Worm (Caenorhabditis elegans): Measurements from ENCODE around the gene str-135.

The str-135 gene

DNA sequence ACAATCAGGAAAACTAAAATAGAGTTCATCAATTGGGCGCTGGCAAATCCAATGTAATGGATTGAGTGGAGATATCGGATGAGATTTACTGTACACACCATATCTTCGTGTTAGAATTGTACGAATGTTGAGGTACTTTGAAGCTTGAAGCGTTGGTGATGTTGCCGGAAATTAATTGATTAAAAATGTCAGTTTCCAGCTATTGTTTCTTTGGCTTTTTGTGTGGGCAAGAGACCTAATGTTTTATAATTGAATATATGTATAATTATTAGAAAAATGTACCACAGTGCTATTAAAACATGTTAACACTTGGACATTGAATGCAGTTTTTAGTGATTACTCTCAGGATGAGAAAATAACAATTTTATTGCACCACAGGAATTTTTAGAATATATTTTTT lies 1.8 kb downstream of the str-135 start, which contains the start of gene str-136:
str-136 (minus strand) TSS at position 101 of the 400 bp plus-strand sequence.
- no peak for TF ChIP-seq pes-1 (GFP tag; IDR thresholded peaks at IDR 0.05)
- TF ChIP-seq hmg-4 (GFP tag; optimal IDR thresholded peaks at IDR 0.05): no peak
- no peak for TF ChIP-seq B0310.2 (tag; optimal IDR thresholded peaks at IDR 0.05)
- TF ChIP-seq aly-1 (tag; optimal IDR thresholded peaks at IDR 0.05): no peak
- TF ChIP-seq scrt-1 (GFP tag; IDR thresholded peaks at IDR 0.05): no peak
- no peak for TF ChIP-seq tbx-11 (GFP tag; IDR thresholded peaks at IDR 0.05)
- TF ChIP-seq hnd-1 (tag; optimal IDR thresholded peaks at IDR 0.05): no peak

DNA sequence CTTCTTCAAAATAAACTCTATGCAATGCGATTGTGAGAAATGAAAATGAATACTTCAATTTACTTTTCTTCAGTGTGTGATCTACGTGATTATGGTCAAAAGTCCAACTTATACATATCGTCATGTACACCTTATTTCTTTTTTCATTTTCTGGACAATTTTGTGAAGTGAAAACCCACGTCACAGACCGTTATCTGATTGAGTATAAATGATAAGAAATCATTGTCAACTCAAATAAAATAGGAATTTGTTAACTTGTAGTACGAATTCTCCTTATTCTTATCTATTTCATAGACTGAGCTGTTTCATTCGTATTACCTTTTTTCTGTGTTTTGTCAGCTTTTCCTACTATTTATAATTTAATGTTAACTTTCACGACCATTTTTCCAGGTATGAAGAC lies 8.7 kb downstream of the str-135 start, which contains the start of gene asp-5:
asp-5 (plus strand) TSS at position 391 of the 400 bp plus-strand sequence.
- TF ChIP-seq sea-1 (GFP tag; conservative IDR thresholded peaks at IDR 0.05) (no peak), scrt-1 (GFP tag; IDR thresholded peaks at IDR 0.05) (no peak), hmbx-1 (tag; optimal IDR thresholded peaks at IDR 0.05) (no peak), B0310.2 (tag; optimal IDR thresholded peaks at IDR 0.05) (no peak), F13C5.2 (tag; optimal IDR thresholded peaks at IDR 0.05) (no peak), tbx-11 (GFP tag; IDR thresholded peaks at IDR 0.05) (no peak), ama-1 (optimal IDR thresholded peaks at IDR 0.05) (no peak), aly-1 (tag; optimal IDR thresholded peaks at IDR 0.05) (no peak), tbx-37 (GFP tag; conservative IDR thresholded peaks at IDR 0.05) (no peak), ceh-13 (GFP tag; optimal IDR thresholded peaks at IDR 0.05) (no peak), hnd-1 (tag; optimal IDR thresholded peaks at IDR 0.05) (no peak), ceh-36 (tag; optimal IDR thresholded peaks at IDR 0.05) (no peak), pes-1 (GFP tag; IDR thresholded peaks at IDR 0.05) (no peak), ets-7 (tag; optimal IDR thresholded peaks at IDR 0.05) (no peak), flt-1 (GFP tag; IDR thresholded peaks at IDR 0.05) (no peak), hmg-4 (GFP tag; optimal IDR thresholded peaks at IDR 0.05) (no peak), tra-4 (tag; optimal IDR thresholded peaks at IDR 0.05) (no peak)

DNA sequence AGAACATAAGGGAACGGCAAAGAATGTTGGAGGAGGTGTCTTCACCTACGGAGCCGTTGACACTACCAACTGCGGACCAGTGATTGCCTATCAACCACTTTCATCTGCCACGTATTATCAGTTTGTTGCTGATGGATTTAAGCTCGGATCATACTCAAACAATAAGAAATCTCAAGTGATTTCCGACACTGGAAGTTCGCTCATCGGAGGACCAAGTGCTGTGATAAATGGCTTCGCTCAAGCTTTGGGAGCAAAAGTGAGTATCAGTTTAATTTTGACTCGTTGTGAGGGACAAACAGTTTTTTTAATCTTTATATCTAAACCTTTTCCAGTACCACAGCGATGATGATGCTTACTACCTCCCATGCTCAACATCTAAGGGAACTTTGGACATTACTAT lies 9.3 kb downstream of the str-135 start:
- TF ChIP-seq tbx-37 (GFP tag; conservative IDR thresholded peaks at IDR 0.05): no peak
- no peak for TF ChIP-seq flt-1 (GFP tag; IDR thresholded peaks at IDR 0.05)
- TF ChIP-seq ceh-36 (tag; optimal IDR thresholded peaks at IDR 0.05): no peak
- no peak for TF ChIP-seq aly-1 (tag; optimal IDR thresholded peaks at IDR 0.05)
- no peak for TF ChIP-seq pes-1 (GFP tag; IDR thresholded peaks at IDR 0.05)
- no peak for TF ChIP-seq scrt-1 (GFP tag; IDR thresholded peaks at IDR 0.05)
- no peak for TF ChIP-seq B0310.2 (tag; optimal IDR thresholded peaks at IDR 0.05)
- TF ChIP-seq F13C5.2 (tag; optimal IDR thresholded peaks at IDR 0.05): no peak
- TF ChIP-seq sea-1 (GFP tag; conservative IDR thresholded peaks at IDR 0.05): no peak
- no peak for TF ChIP-seq hmg-4 (GFP tag; optimal IDR thresholded peaks at IDR 0.05)
- TF ChIP-seq ama-1 (optimal IDR thresholded peaks at IDR 0.05): no peak
- no peak for TF ChIP-seq hnd-1 (tag; optimal IDR thresholded peaks at IDR 0.05)
- no peak for TF ChIP-seq hmbx-1 (tag; optimal IDR thresholded peaks at IDR 0.05)
- TF ChIP-seq ceh-13 (GFP tag; optimal IDR thresholded peaks at IDR 0.05): no peak
- no peak for TF ChIP-seq tra-4 (tag; optimal IDR thresholded peaks at IDR 0.05)
- no peak for TF ChIP-seq ets-7 (tag; optimal IDR thresholded peaks at IDR 0.05)
- TF ChIP-seq tbx-11 (GFP tag; IDR thresholded peaks at IDR 0.05): no peak

DNA sequence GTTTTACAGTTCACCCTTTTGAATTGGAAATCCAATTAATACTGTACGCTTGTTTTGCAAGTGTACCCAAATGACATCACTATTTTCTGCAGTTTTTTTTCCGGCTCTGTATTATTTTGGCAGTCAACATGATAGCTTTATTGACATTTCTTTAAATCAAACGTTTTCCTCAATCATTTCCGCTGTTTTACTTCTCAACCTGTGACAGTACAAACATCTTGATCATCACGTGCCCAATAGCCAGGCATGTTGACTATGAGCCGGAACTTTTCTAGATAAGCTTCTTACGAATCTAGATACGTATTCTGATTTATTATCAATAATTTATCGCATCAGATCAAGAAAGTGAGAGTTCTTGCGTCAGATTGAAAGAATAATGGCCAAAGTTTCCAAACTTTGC lies 10.8 kb downstream of the str-135 start:
- TF ChIP-seq flt-1 (GFP tag; IDR thresholded peaks at IDR 0.05) (no peak), hmg-4 (GFP tag; optimal IDR thresholded peaks at IDR 0.05) (no peak), scrt-1 (GFP tag; IDR thresholded peaks at IDR 0.05) (no peak), ama-1 (optimal IDR thresholded peaks at IDR 0.05) (no peak), ets-7 (tag; optimal IDR thresholded peaks at IDR 0.05) (no peak), ceh-13 (GFP tag; optimal IDR thresholded peaks at IDR 0.05) (no peak), hmbx-1 (tag; optimal IDR thresholded peaks at IDR 0.05) (no peak), tra-4 (tag; optimal IDR thresholded peaks at IDR 0.05) (no peak), F13C5.2 (tag; optimal IDR thresholded peaks at IDR 0.05) (no peak), ceh-36 (tag; optimal IDR thresholded peaks at IDR 0.05) (no peak), tbx-11 (GFP tag; IDR thresholded peaks at IDR 0.05) (no peak), sea-1 (GFP tag; conservative IDR thresholded peaks at IDR 0.05) (no peak), hnd-1 (tag; optimal IDR thresholded peaks at IDR 0.05) (no peak), B0310.2 (tag; optimal IDR thresholded peaks at IDR 0.05) (no peak), pes-1 (GFP tag; IDR thresholded peaks at IDR 0.05) (no peak), tbx-37 (GFP tag; conservative IDR thresholded peaks at IDR 0.05) (no peak), aly-1 (tag; optimal IDR thresholded peaks at IDR 0.05) (no peak)

DNA sequence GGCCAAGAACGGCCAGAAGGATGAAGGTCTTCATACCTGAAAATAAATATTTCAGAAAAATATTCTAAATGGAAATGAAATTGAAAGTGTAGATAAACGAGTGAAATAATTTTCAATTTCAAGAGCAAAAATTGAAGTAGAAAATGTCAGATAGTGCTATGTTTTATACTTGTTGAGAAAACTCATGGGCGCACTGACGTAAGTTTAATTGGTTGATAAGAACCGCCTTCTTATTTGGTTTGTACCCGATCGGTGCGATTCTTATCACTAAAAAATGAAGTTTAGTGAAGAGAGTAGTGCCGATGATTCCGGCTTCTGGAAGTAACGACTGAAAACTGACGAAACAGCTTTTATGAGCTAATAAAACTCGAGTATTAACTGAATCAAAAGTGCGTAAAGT lies 11.8 kb downstream of the str-135 start, which contains the start of the genes asp-6 and asp-12:
asp-6 (minus strand) TSS at position 36 of the 400 bp plus-strand sequence.
asp-12 (plus strand) TSS at position 309 of the 400 bp plus-strand sequence.
- TF ChIP-seq sea-1 (GFP tag; conservative IDR thresholded peaks at IDR 0.05) (no peak), scrt-1 (GFP tag; IDR thresholded peaks at IDR 0.05) (no peak), flt-1 (GFP tag; IDR thresholded peaks at IDR 0.05) (no peak), hmbx-1 (tag; optimal IDR thresholded peaks at IDR 0.05) (no peak), ceh-36 (tag; optimal IDR thresholded peaks at IDR 0.05) (no peak), aly-1 (tag; optimal IDR thresholded peaks at IDR 0.05) (no peak), ceh-13 (GFP tag; optimal IDR thresholded peaks at IDR 0.05) (no peak), F13C5.2 (tag; optimal IDR thresholded peaks at IDR 0.05) (no peak), pes-1 (GFP tag; IDR thresholded peaks at IDR 0.05) (no peak), B0310.2 (tag; optimal IDR thresholded peaks at IDR 0.05) (no peak), tra-4 (tag; optimal IDR thresholded peaks at IDR 0.05) (no peak), ets-7 (tag; optimal IDR thresholded peaks at IDR 0.05) (no peak), hnd-1 (tag; optimal IDR thresholded peaks at IDR 0.05) (no peak), ama-1 (optimal IDR thresholded peaks at IDR 0.05) (no peak), tbx-37 (GFP tag; conservative IDR thresholded peaks at IDR 0.05) (no peak), tbx-11 (GFP tag; IDR thresholded peaks at IDR 0.05) (no peak)

DNA sequence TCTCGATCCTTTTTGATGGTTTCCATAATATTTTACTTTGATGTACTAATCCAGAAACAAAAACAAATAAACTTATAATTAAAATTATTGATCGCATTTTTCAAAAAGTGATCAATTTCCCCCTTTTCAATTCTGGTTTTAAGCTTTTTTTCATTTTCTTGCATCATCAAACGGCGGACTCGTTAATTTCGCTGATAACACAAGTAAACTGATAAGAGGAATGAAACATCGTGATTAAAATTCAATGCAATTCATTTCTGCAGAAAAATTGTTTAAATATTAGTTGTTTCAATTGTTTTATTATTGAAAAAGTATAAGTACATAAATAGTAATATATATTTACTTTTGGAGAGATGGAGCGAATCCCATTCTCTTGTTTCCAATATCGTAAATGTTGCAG lies 13.4 kb downstream of the str-135 start:
- TF ChIP-seq flt-1 (GFP tag; IDR thresholded peaks at IDR 0.05) (no peak), F13C5.2 (tag; optimal IDR thresholded peaks at IDR 0.05) (no peak), sea-1 (GFP tag; conservative IDR thresholded peaks at IDR 0.05) (no peak), aly-1 (tag; optimal IDR thresholded peaks at IDR 0.05) (no peak), hmbx-1 (tag; optimal IDR thresholded peaks at IDR 0.05) (no peak), ama-1 (optimal IDR thresholded peaks at IDR 0.05) (no peak), tbx-11 (GFP tag; IDR thresholded peaks at IDR 0.05) (no peak), B0310.2 (tag; optimal IDR thresholded peaks at IDR 0.05) (no peak), ceh-13 (GFP tag; optimal IDR thresholded peaks at IDR 0.05) (no peak), ets-7 (tag; optimal IDR thresholded peaks at IDR 0.05) (no peak), hnd-1 (tag; optimal IDR thresholded peaks at IDR 0.05) (no peak), scrt-1 (GFP tag; IDR thresholded peaks at IDR 0.05) (no peak), tra-4 (tag; optimal IDR thresholded peaks at IDR 0.05) (no peak), pes-1 (GFP tag; IDR thresholded peaks at IDR 0.05) (no peak), ceh-36 (tag; optimal IDR thresholded peaks at IDR 0.05) (no peak), hmg-4 (GFP tag; optimal IDR thresholded peaks at IDR 0.05) (no peak), tbx-37 (GFP tag; conservative IDR thresholded peaks at IDR 0.05) (no peak)
